Fruit fly (Drosophila melanogaster): Measurements from ENCODE around the gene ttm50.

The ttm50 gene

dm6 chrX:2686930-2687329 is 45.1 kb downstream of the ttm50 start:
- TF ChIP-seq CG8159 (tag; optimal IDR thresholded peaks at IDR 0.05) = peak; percentile 11
- no peak for TF ChIP-seq CG4496 (GFP tag; IDR thresholded peaks at IDR 0.05)

dm6 chrX:2685580-2685979 is 46.4 kb downstream of the ttm50 start, which contains the start of gene per:
Gene per (plus strand): TSS chrX:2685580.
- no peak for TF ChIP-seq CG13204 (GFP tag; optimal IDR thresholded peaks at IDR 0.05)
- no peak for TF ChIP-seq gl (tag; optimal IDR thresholded peaks at IDR 0.05)
- no peak for TF ChIP-seq EcR (GFP tag; optimal IDR thresholded peaks at IDR 0.05)
- no peak for TF ChIP-seq CG14655 (GFP tag; optimal IDR thresholded peaks at IDR 0.05)
- TF ChIP-seq Snoo (tag; optimal IDR thresholded peaks at IDR 0.05) = no peak
- no peak for TF ChIP-seq Pif1A (GFP tag; optimal IDR thresholded peaks at IDR 0.05)
- TF ChIP-seq CG32121 (GFP tag; IDR thresholded peaks at IDR 0.05) = no peak
- no peak for TF ChIP-seq CG8301 (tag; optimal IDR thresholded peaks at IDR 0.05)
- no peak for TF ChIP-seq CG17806 (tag; optimal IDR thresholded peaks at IDR 0.05)
- no peak for TF ChIP-seq CG12605 (GFP tag; IDR thresholded peaks at IDR 0.05)
- TF ChIP-seq CG10348 (GFP tag; IDR thresholded peaks at IDR 0.05) = no peak
- no peak for TF ChIP-seq CG15710 (tag; optimal IDR thresholded peaks at IDR 0.05)
- TF ChIP-seq CG34367 (tag; optimal IDR thresholded peaks at IDR 0.05) = no peak

- no peak for TF ChIP-seq D1 (tag; optimal IDR thresholded peaks at IDR 0.05)
- TF ChIP-seq CG8301 (tag; optimal IDR thresholded peaks at IDR 0.05) = peak; percentile 3
- peak; percentile 58 for TF ChIP-seq CG32121 (GFP tag; IDR thresholded peaks at IDR 0.05)
- TF ChIP-seq gl (tag; optimal IDR thresholded peaks at IDR 0.05) = no peak
- peak; percentile 8 for TF ChIP-seq Pif1A (GFP tag; optimal IDR thresholded peaks at IDR 0.05)
- no peak for TF ChIP-seq Pif1B (GFP tag; optimal IDR thresholded peaks at IDR 0.05)
- TF ChIP-seq CG9948 (tag; optimal IDR thresholded peaks at IDR 0.05) = no peak
Measured at dm6 chrX:2685022-2685421, 47.0 kb downstream of the ttm50 start.

dm6 chrX:2684442-2684841 is 47.5 kb downstream of the ttm50 start:
- TF ChIP-seq CG15710 (tag; optimal IDR thresholded peaks at IDR 0.05) (no peak), EcR (GFP tag; optimal IDR thresholded peaks at IDR 0.05) (peak; percentile 71)

- TF ChIP-seq CG17806 (tag; optimal IDR thresholded peaks at IDR 0.05) (no peak), EcR (GFP tag; optimal IDR thresholded peaks at IDR 0.05) (no peak), rn (GFP tag; IDR thresholded peaks at IDR 0.05) (no peak), CG32121 (GFP tag; IDR thresholded peaks at IDR 0.05) (no peak), CG13204 (GFP tag; optimal IDR thresholded peaks at IDR 0.05) (no peak), CG9948 (tag; optimal IDR thresholded peaks at IDR 0.05) (no peak), CG14655 (GFP tag; optimal IDR thresholded peaks at IDR 0.05) (no peak), CG4496 (GFP tag; IDR thresholded peaks at IDR 0.05) (no peak)
Measured at dm6 chrX:2683926-2684325, 48.1 kb downstream of the ttm50 start.

- no peak for TF ChIP-seq CG4496 (GFP tag; IDR thresholded peaks at IDR 0.05)
Measured at dm6 chrX:2682832-2683231, 49.2 kb downstream of the ttm50 start, which contains the start of gene CG2652. Gene CG2652 (minus strand): TSS chrX:2682932.

dm6 chrX:2681601-2682000 is 50.4 kb downstream of the ttm50 start, which contains the start of gene HLH3B:
Gene HLH3B (minus strand): TSS chrX:2681723.
- TF ChIP-seq CG17806 (tag; optimal IDR thresholded peaks at IDR 0.05) (no peak), CG8159 (tag; optimal IDR thresholded peaks at IDR 0.05) (no peak), CG34367 (tag; optimal IDR thresholded peaks at IDR 0.05) (no peak), rn (GFP tag; IDR thresholded peaks at IDR 0.05) (no peak), D1 (tag; optimal IDR thresholded peaks at IDR 0.05) (no peak), CG8301 (tag; optimal IDR thresholded peaks at IDR 0.05) (no peak)

Data from whole organism, pupa.